Worm (Caenorhabditis elegans) whole organism, dauer: ENCODE measurements around the gene urm-1.

Source experiments
- unc-62 ChIP-seq: sonication (generic microtip); optimal IDR thresholded peaks from 2 replicates; lab custom pipeline; 2017; ENCODE audit warnings: missing biosample characterization, missing genetic modification reagents, missing genetic modification characterization

Gene urm-1

DNA sequence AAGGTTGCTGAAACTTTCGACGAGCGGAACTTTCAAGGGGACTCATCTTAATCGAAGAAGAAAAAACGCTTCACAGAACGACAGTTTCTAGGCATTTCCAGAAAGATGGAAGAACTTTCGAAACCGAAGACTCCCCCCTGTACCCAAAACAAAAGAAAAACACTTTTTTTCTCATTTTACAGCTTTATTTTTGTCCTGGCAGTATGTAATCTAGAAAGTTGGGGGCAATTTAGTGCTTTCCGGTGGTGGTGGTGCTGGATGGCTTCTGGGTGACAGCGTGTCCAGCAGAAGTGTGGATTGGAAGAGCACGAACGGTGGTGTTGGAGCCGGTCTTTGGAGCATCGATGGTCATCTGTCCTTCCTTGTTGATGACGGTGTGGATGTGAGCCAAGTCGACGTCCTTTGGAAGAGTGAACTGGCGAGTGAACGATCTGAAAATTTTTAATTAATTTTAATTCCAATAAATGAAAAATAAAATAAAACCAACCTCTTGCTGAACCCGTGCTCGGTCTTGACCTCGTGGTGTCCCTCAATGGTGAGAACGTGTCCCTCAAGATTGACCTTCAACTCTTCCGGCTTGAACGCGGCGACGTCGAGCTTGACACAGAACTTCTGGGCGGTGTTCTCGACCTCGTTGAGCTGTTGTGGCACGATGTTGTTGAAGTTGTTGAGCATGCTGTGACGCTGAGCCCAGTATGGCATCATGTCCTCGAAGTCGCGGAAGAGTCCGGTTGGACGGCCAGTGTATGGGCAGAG, 841 bp downstream of the urm-1 start:
- no peak for TF ChIP-seq unc-62 (GFP tag; lab: Kevin White, UChicago)

DNA sequence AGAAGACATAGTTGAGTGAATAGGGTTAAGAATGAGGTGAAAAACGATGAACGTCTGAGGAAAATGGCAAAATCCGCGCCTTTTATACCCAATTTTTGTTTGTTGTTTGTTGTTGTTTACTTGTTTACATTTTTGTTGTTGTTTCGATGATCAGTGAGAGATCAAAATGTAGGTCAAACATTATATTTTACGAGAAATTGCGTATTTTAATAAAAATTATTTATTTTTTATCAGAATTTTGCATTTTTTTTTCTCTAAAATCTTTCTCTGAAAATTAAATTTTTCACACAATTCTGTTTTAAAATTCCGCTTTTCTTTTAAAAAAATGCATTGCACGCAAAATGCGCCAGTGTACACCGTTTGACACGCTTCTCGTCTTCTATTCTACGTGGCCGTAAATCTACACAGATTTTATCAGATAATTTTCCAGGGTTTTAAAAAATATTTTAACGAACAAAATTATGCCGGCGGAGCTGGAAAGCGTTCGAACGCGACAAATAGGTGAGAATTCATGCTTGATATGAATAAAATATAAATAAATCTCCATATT, 1.5 kb downstream of the urm-1 start, which contains the start of the genes sip-1 and sly-1:
Gene sip-1 (minus strand): TSS at position 103 of the 550 bp plus-strand sequence.
Gene sly-1 (plus strand): TSS at position 360 of the 550 bp plus-strand sequence.
- TF ChIP-seq unc-62 (GFP tag; lab: Kevin White, UChicago) = no peak

DNA sequence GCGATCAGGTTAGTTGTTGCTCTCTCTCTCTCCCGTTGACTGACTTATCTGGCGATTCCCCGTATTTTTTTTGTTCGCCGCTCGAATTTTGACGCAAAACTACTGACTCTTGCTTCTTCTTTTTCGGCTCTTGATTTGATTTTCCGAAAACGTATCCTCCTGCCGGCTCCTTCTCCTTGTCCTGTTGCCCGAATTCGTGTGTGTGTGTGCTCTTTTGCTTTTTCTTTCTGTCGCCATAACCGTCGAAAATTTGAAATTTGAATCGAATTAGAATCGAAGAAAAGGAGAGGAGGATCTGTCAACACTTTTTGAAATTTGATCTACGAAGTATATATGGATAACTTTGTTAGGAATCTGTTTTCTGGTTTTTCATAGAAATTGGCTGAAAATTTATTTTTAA, 7.3 kb downstream of the urm-1 start:
- TF ChIP-seq unc-62 (GFP tag; lab: Kevin White, UChicago) = no peak

DNA sequence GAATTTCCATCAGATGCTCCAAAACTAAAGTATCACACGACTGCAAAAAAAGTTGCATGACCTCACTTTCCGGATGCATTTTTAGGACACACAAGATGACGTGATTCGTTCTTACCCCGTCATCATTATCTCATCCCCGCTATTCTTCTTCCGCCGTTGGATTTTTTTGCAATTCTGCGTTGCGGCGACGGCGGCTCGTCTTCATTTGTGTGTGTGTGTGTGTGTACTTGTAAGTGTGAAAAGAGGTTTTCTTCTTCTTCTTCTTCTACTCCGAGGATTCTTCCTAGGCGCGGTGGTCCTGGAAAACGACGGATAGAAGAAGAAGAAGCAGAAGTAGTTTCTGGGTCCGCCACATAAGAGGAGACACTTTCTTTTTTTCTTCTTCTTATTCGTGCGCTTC, 10.5 kb downstream of the urm-1 start:
- TF ChIP-seq unc-62 (GFP tag; lab: Kevin White, UChicago) = no peak

DNA sequence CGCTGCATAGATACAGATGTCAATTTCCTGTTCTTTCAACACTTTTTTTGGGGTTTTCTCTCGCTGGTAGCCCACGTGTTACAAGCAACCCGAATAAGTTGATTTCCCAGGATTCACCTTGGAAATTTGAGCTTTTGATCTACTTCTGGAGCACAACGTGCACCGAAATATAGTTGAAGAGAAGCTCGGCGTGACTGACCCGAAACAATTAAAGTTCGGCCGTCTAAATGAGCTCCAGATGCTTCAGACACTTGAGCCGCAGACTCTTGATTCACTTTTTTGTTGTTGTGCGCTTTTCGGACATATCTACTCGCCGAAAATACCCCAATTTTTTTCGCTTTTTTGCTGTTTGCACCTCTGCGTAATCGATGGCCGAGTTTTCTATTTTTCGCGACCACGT, 13.6 kb downstream of the urm-1 start:
- TF ChIP-seq unc-62 (GFP tag; lab: Kevin White, UChicago) = no peak

DNA sequence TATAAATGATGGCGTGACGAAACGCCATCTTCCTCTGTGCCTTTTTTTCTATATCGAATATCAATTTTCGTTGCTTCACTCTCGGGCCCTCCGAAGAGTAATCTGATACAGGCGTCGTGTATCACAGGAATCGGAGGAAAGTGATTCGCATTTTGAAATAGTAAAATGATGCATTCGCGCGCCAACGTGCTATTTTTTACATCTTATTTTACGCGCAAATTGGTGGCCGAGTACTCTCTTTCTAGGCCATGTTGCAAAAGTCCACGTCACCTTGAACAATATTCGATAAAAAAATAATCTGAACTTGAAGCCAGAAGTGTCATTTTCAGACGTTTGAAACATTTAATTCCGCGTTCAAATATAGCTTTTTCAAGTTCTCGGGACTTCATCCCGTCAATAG, 14.3 kb downstream of the urm-1 start:
- TF ChIP-seq unc-62 (GFP tag; lab: Kevin White, UChicago) = no peak

DNA sequence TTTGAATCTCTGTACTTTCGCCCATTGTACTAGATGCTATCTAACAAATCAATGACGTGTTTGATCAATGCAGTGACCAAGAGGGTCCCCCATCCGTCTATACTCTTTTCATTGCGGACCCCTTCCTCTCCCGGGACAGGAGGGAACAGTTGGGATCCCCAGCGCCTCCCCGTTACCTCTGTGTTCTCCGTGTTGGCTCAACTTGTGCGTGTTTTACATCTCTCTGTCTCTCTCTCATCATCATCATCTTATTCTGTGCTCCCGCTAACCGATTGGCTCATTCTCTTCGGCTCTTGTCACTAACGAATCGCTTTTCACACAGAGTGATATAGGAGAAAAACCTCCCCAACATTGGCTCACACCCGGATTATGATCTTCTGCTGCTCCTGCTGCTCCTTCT, 15.2 kb downstream of the urm-1 start, which contains the start of gene unc-49:
Gene unc-49 (plus strand): TSS at position 240 of the 400 bp plus-strand sequence.
- no peak for TF ChIP-seq unc-62 (GFP tag; lab: Kevin White, UChicago)

DNA sequence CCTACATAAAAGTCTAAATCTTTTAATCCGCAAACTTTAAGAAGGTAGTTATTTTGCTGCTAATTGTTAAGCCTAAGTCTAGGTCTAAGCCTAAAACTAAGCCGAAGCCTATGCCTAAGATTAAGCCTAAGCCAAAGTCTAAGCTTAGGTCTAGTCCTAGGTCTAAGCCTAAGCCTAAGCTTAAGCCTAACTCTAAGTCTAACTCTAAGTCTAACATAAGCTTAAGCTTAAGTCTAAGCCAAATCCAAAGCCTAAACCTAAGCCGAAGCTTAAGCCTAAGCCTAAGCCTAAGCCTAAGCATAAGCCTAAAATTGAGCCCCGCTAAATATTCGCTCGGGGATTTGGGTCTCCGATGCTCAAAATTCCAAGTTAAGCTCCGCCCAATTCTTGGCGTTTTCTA, 15.9 kb downstream of the urm-1 start:
- TF ChIP-seq unc-62 (GFP tag; lab: Kevin White, UChicago) = no peak

DNA sequence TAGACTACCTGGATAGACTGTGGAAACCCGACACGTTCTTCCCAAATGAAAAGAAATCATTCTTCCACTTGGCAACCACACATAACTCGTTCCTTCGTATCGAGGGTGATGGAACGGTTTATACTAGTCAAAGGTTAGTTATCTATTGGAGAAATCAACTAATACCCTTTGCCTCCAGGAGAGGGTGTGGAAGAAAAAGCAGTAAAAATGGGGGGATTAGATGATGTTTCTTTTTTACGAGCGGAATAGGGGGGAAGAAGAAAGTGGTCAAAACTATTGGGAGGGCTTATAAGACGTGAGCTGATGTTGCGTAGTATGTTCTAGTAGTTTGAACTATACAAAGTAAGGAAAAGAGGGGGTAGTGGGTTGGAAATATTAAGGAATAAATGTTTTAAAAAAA, 17.7 kb downstream of the urm-1 start:
- TF ChIP-seq unc-62 (GFP tag; lab: Kevin White, UChicago) = no peak

DNA sequence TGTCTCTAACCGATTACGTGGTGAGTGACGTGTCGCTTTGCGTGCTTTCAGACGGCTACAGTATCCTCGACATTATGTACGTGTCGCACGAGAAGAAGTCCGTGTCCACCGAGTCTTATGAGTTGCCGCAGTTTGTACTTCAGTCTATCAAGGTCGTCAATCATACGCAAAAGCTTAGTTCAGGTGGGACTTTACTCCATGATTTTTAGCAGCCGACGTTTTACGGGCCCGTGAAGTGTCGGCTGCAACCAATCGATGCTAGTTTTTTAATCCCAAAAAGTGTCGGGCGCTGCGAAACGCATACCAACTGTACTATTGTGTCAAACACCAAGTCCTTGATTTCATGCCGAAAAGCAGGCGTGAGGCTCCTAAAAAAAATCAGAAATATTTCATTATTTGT, 19.5 kb downstream of the urm-1 start:
- no peak for TF ChIP-seq unc-62 (GFP tag; lab: Kevin White, UChicago)

DNA sequence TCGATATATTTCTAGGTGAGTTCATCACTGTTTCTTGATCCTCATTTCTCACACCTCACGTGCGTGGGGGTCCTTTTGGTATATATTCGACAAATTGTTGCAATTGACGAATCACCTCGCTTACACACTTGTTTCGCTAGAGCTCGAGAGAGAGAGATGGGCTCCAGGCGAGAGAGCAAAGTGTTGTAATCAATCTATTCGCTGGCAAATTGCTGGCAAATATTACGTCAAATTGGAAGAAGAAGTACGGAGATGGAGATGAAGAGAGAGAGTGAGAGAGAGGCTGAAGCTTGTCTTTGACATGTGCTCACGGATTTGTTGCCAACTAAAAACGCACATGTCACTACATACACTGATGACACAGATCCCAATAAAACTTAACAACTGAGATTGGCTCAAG, 20.6 kb downstream of the urm-1 start:
- TF ChIP-seq unc-62 (GFP tag; lab: Kevin White, UChicago) = no peak

DNA sequence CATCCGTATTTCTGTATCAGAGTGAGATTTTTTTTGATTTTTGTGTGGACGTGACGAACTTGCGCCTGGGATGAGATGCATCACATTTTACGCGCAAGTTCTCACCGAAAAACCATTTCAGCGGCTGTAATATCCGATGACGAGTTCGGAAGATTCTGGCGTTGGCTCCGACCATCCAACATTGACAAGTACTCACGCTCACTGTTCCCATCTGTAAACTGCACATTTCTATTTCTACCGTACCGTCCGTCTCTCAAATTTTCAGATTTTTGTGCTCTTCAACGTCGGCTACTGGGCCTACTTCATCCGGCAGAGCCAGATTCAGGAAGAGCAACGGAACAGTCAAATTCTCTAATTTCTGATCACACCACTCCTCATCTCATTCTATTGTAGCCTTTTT, 22.2 kb downstream of the urm-1 start:
- TF ChIP-seq unc-62 (GFP tag; lab: Kevin White, UChicago) = no peak

DNA sequence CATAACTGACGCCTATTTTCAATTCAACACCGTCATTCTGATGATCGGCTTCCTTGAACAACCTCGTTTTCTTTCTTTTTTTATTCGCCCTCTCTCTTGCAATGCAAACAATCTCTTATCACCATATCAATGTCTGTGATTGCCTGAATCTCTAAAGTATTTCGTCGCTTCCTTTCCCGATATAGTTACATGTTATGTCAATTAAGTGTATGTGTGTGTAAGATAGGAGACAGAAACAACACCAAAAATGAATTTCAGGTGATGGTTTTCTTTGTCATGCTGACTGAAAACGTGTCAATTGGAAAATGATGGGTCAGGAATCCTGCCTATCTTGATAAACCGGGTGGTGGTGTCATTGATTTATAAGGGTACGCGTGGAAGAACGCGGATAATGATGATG, 28.0 kb downstream of the urm-1 start:
- TF ChIP-seq unc-62 (GFP tag; lab: Kevin White, UChicago) = no peak

DNA sequence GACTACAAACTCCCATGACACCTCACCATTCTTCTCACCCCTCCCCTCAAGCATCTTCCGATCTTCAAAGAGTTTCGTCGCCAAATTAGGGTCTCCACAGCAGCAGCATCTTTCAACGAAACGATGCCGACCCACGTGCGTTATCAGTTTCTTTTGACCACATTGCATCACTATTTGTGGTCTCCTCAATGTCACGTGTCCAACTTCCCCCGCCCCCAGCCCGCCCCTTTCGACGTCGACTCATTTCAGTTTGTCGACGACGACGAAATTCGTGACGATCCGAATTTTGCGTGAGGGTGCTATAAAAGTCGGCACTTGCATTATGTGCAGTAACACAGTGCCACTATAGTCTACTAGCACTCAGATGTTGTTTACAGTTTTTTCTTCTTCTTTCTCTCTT, 28.9 kb downstream of the urm-1 start:
- no peak for TF ChIP-seq unc-62 (GFP tag; lab: Kevin White, UChicago)

DNA sequence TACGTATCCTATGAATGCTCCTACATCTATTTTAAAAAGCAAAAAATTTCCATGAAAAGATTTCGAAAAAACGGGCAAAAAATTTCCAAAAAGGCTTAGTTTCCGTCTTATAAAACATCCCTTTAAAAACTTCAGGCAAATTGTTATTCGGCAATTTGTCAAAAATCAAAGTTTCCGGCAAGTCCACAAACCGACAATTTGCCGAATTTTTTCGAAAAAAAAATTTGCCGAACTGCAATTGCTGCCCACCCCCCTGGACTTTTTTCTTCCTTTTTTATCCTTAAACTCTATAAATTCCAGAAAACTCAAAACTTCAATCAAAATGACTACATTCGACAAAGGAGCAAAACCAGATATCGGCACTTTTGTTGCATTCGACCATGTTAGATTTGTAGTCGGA, 29.9 kb downstream of the urm-1 start, which contains the start of gene hpd-1:
Gene hpd-1 (plus strand): TSS at position 301 of the 400 bp plus-strand sequence.
- no peak for TF ChIP-seq unc-62 (GFP tag; lab: Kevin White, UChicago)

DNA sequence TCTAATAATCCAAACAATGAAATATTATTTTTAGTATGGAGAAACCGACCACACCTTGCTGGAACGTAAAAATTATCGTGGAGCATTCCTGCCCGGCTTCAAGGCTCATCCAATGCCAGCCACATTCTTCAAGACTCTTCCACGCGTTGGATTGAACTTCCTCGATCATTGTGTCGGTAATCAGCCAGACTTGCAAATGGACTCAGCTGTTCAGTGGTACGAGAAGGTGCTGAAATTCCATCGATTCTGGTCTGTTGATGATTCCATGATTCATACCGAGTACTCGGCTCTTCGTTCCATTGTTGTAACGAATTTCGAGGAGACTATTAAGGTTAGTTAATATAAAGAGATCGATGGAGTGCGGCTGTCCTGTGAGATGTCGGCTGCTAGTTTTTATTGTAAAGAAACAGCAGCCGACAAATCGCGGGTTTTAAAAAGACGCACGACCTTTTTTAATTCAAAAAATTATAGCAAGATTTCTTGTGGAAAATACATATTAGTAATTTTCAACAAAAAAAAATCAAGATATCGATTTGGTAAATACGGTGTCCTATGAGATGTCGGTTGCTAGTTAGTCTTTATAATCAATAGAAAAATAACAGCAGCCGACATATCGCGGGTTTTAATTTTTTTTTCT, 30.9 kb downstream of the urm-1 start:
- no peak for TF ChIP-seq unc-62 (GFP tag; lab: Kevin White, UChicago)
